Fruit fly (Drosophila melanogaster): ENCODE data around the gene CG12608.

- TF ChIP-seq acj6 (GFP tag; optimal IDR thresholded peaks at IDR 0.05), result no peak
- TF ChIP-seq Eip93F (GFP tag; optimal IDR thresholded peaks at IDR 0.05), result no peak
- no peak for TF ChIP-seq CG16779 (tag; optimal IDR thresholded peaks at IDR 0.05)
- no peak for TF ChIP-seq Smox (GFP tag; optimal IDR thresholded peaks at IDR 0.05)
- TF ChIP-seq achi (GFP tag; optimal IDR thresholded peaks at IDR 0.05), result no peak
- TF ChIP-seq CG6163 (GFP tag; IDR thresholded peaks at IDR 0.05), result no peak
- TF ChIP-seq Sox102F (GFP tag; optimal IDR thresholded peaks at IDR 0.05), result no peak
- no peak for TF ChIP-seq CG15336 (GFP tag; IDR thresholded peaks at IDR 0.05)
- TF ChIP-seq vri (GFP tag; optimal IDR thresholded peaks at IDR 0.05), result no peak
- no peak for TF ChIP-seq CG10631 (GFP tag; optimal IDR thresholded peaks at IDR 0.05)
- no peak for TF ChIP-seq Hr4 (GFP tag; optimal IDR thresholded peaks at IDR 0.05)
- no peak for TF ChIP-seq fd59A (GFP tag; optimal IDR thresholded peaks at IDR 0.05)
- TF ChIP-seq Blimp-1 (GFP tag; optimal IDR thresholded peaks at IDR 0.05), result no peak
- no peak for TF ChIP-seq Hr39 (GFP tag; optimal IDR thresholded peaks at IDR 0.05)
These were observed 34.5 kb downstream of the CG12608 start for dm6 chrX:15309918-15310317.
